Fruit fly (Drosophila melanogaster): ENCODE results near the gene ND-13B.

- no peak for TF ChIP-seq insv (optimal IDR thresholded peaks at IDR 0.05)
- TF ChIP-seq h (optimal IDR thresholded peaks at IDR 0.05): no peak
- no peak for TF ChIP-seq Sin3A (optimal IDR thresholded peaks at IDR 0.05)
- no peak for TF ChIP-seq ttk (optimal IDR thresholded peaks at IDR 0.05)
- TF ChIP-seq psq (optimal IDR thresholded peaks at IDR 0.05): no peak
- TF ChIP-seq Myc (optimal IDR thresholded peaks at IDR 0.05): no peak
Measured at dm6 chr3L:10684492-10684891, 9.4 kb downstream of the ND-13B start.
